Worm (Caenorhabditis elegans) whole organism, L2 larva: ENCODE results near the gene daz-1.

Experiments
- C34F6.9 ChIP-seq: fragments of 150-350 bp; optimal IDR thresholded peaks from 2 replicates; lab custom pipeline; 2014; ENCODE audit warnings: missing biosample characterization, missing genetic modification characterization
- F13H6.1 ChIP-seq: sonication (generic microtip); optimal IDR thresholded peaks from 2 replicates; lab custom pipeline; 2016; ENCODE audit warnings: missing genetic modification characterization, missing compliant biosample characterization
- R02D3.7 ChIP-seq: fragments of 150-350 bp; optimal IDR thresholded peaks from 2 replicates; lab custom pipeline; 2014; ENCODE audit warnings: missing biosample characterization, missing genetic modification characterization
- Y55F3AM.14 ChIP-seq: fragments of 200-800 bp; sonication (Bioruptor generic); optimal IDR thresholded peaks from 2 replicates; lab custom pipeline; 2018; ENCODE audit warnings: mild to moderate bottlenecking, missing genetic modification characterization, missing compliant biosample characterization
- ZK546.5 ChIP-seq: sonication (generic microtip); optimal IDR thresholded peaks from 2 replicates; lab custom pipeline; 2017; ENCODE audit warnings: missing biosample characterization, missing genetic modification characterization
- ama-1 ChIP-seq: fragments of 150-350 bp; optimal IDR thresholded peaks from 2 replicates; lab custom pipeline; 2018; ENCODE audit warnings: inconsistent platforms
- blmp-1 ChIP-seq: sonication (generic microtip); optimal IDR thresholded peaks from 2 replicates; lab custom pipeline; 2017; ENCODE audit warnings: missing genetic modification characterization, mild to moderate bottlenecking, missing compliant biosample characterization, antibody characterized with exemption, moderate library complexity; ENCODE audit not compliant: insufficient read depth
- ceh-82 ChIP-seq: fragments of 150-350 bp; optimal IDR thresholded peaks from 2 replicates; lab custom pipeline; 2014; ENCODE audit warnings: missing biosample characterization, missing genetic modification characterization
- dmd-4 ChIP-seq: sonication (generic microtip); optimal IDR thresholded peaks from 2 replicates; lab custom pipeline; 2017; ENCODE audit warnings: missing biosample characterization, missing genetic modification characterization
- egl-27 ChIP-seq: sonication (generic microtip); optimal IDR thresholded peaks from 3 replicates; lab custom pipeline; 2017; ENCODE audit warnings: missing biosample characterization, missing genetic modification reagents, missing genetic modification characterization
- elt-1 ChIP-seq: fragments of 150-350 bp; optimal IDR thresholded peaks from 2 replicates; lab custom pipeline; 2014; ENCODE audit warnings: missing biosample characterization, missing genetic modification characterization
- elt-3 ChIP-seq: sonication (generic microtip); optimal IDR thresholded peaks from 2 replicates; lab custom pipeline; 2017; ENCODE audit warnings: missing biosample characterization, missing genetic modification characterization
- fos-1 ChIP-seq: fragments of 150-350 bp; optimal IDR thresholded peaks from 2 replicates; lab custom pipeline; 2014; ENCODE audit warnings: missing biosample characterization, missing genetic modification characterization
- gmeb-1 ChIP-seq: fragments of 150-350 bp; optimal IDR thresholded peaks from 2 replicates; lab custom pipeline; 2014; ENCODE audit warnings: missing biosample characterization, missing genetic modification characterization
- lsy-2 ChIP-seq, 2 experiments: fragments of 150-350 bp in 1 of 2; sonication (generic microtip) in 1 of 2; optimal IDR thresholded peaks; 2 replicates each; lab custom pipeline; 2014 to 2017; ENCODE audit warnings: missing biosample characterization in 2 of 2, missing genetic modification characterization in 2 of 2
- mab-5 ChIP-seq: fragments of 150-350 bp; optimal IDR thresholded peaks from 2 replicates; lab custom pipeline; 2014; ENCODE audit warnings: missing biosample characterization, missing genetic modification characterization
- mbf-1 ChIP-seq: sonication (generic microtip); optimal IDR thresholded peaks from 2 replicates; lab custom pipeline; 2017; ENCODE audit warnings: missing biosample characterization, missing genetic modification characterization
- mdl-1 ChIP-seq, 2 experiments: fragments of 150-350 bp in 1 of 2; sonication (generic microtip) in 1 of 2; optimal IDR thresholded peaks; 2 replicates each; lab custom pipeline; 2017; ENCODE audit warnings: missing biosample characterization in 2 of 2, missing genetic modification characterization in 2 of 2
- nhr-10 ChIP-seq: sonication (generic microtip); optimal IDR thresholded peaks from 2 replicates; lab custom pipeline; 2017; ENCODE audit warnings: missing biosample characterization, missing genetic modification characterization
- nhr-11 ChIP-seq: fragments of 150-350 bp; optimal IDR thresholded peaks from 2 replicates; lab custom pipeline; 2014; ENCODE audit warnings: missing biosample characterization, missing genetic modification characterization
- nhr-12 ChIP-seq: fragments of 150-350 bp; optimal IDR thresholded peaks from 2 replicates; lab custom pipeline; 2014; ENCODE audit warnings: missing biosample characterization, missing genetic modification characterization
- nhr-129 ChIP-seq: fragments of 150-350 bp; optimal IDR thresholded peaks from 2 replicates; lab custom pipeline; 2014; ENCODE audit warnings: missing biosample characterization, missing genetic modification characterization
- nhr-21 ChIP-seq: fragments of 150-350 bp; optimal IDR thresholded peaks from 2 replicates; lab custom pipeline; 2014; ENCODE audit warnings: missing biosample characterization, missing genetic modification characterization
- nhr-23 ChIP-seq: fragments of 150-350 bp; optimal IDR thresholded peaks from 2 replicates; lab custom pipeline; 2014; ENCODE audit warnings: missing biosample characterization, missing genetic modification reagents, missing genetic modification characterization
- nhr-25 ChIP-seq: fragments of 150-350 bp; sonication (generic microtip); optimal IDR thresholded peaks from 3 replicates; lab custom pipeline; 2014; ENCODE audit warnings: missing biosample characterization, missing genetic modification characterization
- nhr-6 ChIP-seq: fragments of 150-350 bp; optimal IDR thresholded peaks from 2 replicates; lab custom pipeline; 2014; ENCODE audit warnings: missing biosample characterization, missing genetic modification characterization
- nhr-77 ChIP-seq: fragments of 150-350 bp; optimal IDR thresholded peaks from 2 replicates; lab custom pipeline; 2014; ENCODE audit warnings: missing biosample characterization, missing genetic modification characterization
- sem-4 ChIP-seq: fragments of 150-350 bp; optimal IDR thresholded peaks from 2 replicates; lab custom pipeline; 2014; ENCODE audit warnings: missing biosample characterization, missing genetic modification reagents, missing genetic modification characterization
- sma-3 ChIP-seq: sonication (generic microtip); optimal IDR thresholded peaks from 2 replicates; lab custom pipeline; 2016; ENCODE audit warnings: missing genetic modification reagents, missing genetic modification characterization, missing compliant biosample characterization
- sma-9 ChIP-seq, 2 experiments: fragments of 150-350 bp in 1 of 2; sonication (generic microtip) in 1 of 2; optimal IDR thresholded peaks; 2 replicates each; lab custom pipeline; 2014 to 2016; ENCODE audit warnings: missing genetic modification characterization in 2 of 2, mild to moderate bottlenecking in 1 of 2, missing biosample characterization in 1 of 2, missing compliant biosample characterization in 1 of 2, missing genetic modification reagents in 1 of 2, moderate library complexity in 1 of 2
- snpc-4 ChIP-seq: fragments of 150-350 bp; optimal IDR thresholded peaks from 2 replicates; lab custom pipeline; 2014; ENCODE audit warnings: missing biosample characterization, missing genetic modification characterization
- unc-39 ChIP-seq: fragments of 150-350 bp; optimal IDR thresholded peaks from 2 replicates; lab custom pipeline; 2014; ENCODE audit warnings: missing biosample characterization, missing genetic modification characterization
- unc-55 ChIP-seq: fragments of 150-350 bp; sonication (generic microtip); optimal IDR thresholded peaks from 3 replicates; lab custom pipeline; 2014; ENCODE audit warnings: missing biosample characterization, missing genetic modification reagents, missing genetic modification characterization
- unc-62 ChIP-seq: fragments of 150-350 bp; optimal IDR thresholded peaks from 2 replicates; lab custom pipeline; 2014; ENCODE audit warnings: missing biosample characterization, missing genetic modification reagents, missing genetic modification characterization
- zag-1 ChIP-seq: fragments of 150-350 bp; optimal IDR thresholded peaks from 2 replicates; lab custom pipeline; 2014; ENCODE audit warnings: missing biosample characterization, missing genetic modification characterization

daz-1 gene

ce11 chrII:5437586-5437985 is 18.5 kb upstream of the daz-1 start, which contains the start of gene F07F6.1:
Gene F07F6.1 (plus strand): TSS chrII:5437886.
- TF ChIP-seq sem-4 (tag; lab: Kevin White, UChicago), result no peak
- TF ChIP-seq mdl-1 (tag; optimal IDR thresholded peaks at IDR 0.05; lab: Kevin White, UChicago), result no peak
- no peak for TF ChIP-seq nhr-10 (tag; lab: Kevin White, UChicago)
- TF ChIP-seq nhr-25, result no peak
- TF ChIP-seq nhr-11 (tag; lab: Kevin White, UChicago), result no peak
- TF ChIP-seq sma-3 (GFP tag; lab: Kevin White, UChicago), result no peak
- TF ChIP-seq mab-5, result no peak
- no peak for TF ChIP-seq unc-55 (GFP tag; lab: Kevin White, UChicago)
- TF ChIP-seq nhr-21 (tag; lab: Kevin White, UChicago), result no peak
- TF ChIP-seq fos-1, result no peak
- TF ChIP-seq lsy-2 (tag; optimal IDR thresholded peaks at IDR 0.05; lab: Kevin White, UChicago), result no peak
- TF ChIP-seq blmp-1 (tag; lab: Kevin White, UChicago), result no peak
- TF ChIP-seq nhr-6 (tag; lab: Kevin White, UChicago), result no peak
- TF ChIP-seq snpc-4 (tag; lab: Kevin White, UChicago), result no peak

DNA sequence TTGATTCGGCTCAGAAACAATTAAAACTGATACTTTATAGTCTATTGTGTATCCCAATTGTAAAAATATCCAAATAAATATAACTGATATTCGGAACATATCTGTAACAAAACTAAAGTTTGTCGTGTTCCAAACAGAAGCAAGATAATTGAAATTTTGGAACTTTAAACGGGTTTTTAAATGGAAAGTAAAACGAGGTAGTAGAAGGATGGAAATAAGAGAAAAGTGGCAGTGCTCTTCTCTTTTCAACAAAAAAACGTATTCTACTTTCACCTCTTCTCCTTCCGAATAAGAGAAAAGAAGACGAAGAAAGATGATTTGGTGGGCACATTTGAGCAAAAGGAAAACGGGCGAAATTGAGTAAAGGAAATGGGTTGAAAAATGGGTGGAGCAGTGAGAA is 9.6 kb upstream of the daz-1 start, which contains the start of gene nmr-1:
TSS of gene nmr-1 (minus strand) at position 101 of the 400 bp plus-strand sequence.
- TF ChIP-seq gmeb-1 (tag; lab: Kevin White, UChicago), result no peak
- no peak for TF ChIP-seq mdl-1 (tag; optimal IDR thresholded peaks at IDR 0.05; lab: Kevin White, UChicago)
- TF ChIP-seq R02D3.7 (tag; lab: Kevin White, UChicago), result no peak
- no peak for TF ChIP-seq sma-9 (GFP tag; optimal IDR thresholded peaks at IDR 0.05; lab: Kevin White, UChicago)
- TF ChIP-seq sma-9 (tag; optimal IDR thresholded peaks at IDR 0.05; lab: Kevin White, UChicago), result no peak
- no peak for TF ChIP-seq dmd-4
- TF ChIP-seq ama-1, result no peak
- TF ChIP-seq unc-62 (GFP tag; lab: Kevin White, UChicago), result no peak
- TF ChIP-seq snpc-4 (tag; lab: Kevin White, UChicago), result no peak
- TF ChIP-seq nhr-25, result no peak
- TF ChIP-seq zag-1, result no peak
- TF ChIP-seq egl-27 (tag; lab: Kevin White, UChicago), result no peak
- TF ChIP-seq nhr-77 (tag; lab: Kevin White, UChicago), result no peak
- no peak for TF ChIP-seq elt-1 (tag; lab: Kevin White, UChicago)
- no peak for TF ChIP-seq sma-3 (GFP tag; lab: Kevin White, UChicago)
- no peak for TF ChIP-seq F13H6.1 (tag; lab: Kevin White, UChicago)
- TF ChIP-seq Y55F3AM.14, result no peak
- no peak for TF ChIP-seq nhr-12 (tag; lab: Kevin White, UChicago)
- no peak for TF ChIP-seq elt-3
- no peak for TF ChIP-seq nhr-129 (tag; lab: Kevin White, UChicago)

DNA sequence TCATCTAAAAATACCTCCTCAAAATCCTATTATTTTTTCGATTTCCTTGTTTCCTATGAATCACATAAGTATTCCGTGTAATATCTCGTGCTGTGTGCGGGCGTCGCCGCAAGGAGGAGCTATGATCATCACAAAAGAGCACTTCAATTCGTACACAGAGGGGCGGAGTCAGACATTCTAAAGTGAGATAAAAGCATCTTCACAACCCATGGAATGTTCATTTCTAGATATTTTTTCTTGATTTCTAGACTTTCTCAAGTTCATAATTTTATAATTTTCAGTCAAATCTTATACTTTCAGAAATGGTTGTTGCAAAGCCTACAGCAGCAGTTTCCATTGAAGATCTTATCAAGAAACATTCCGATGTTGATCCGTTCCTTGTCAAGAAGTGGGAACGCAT is 8.7 kb upstream of the daz-1 start, which contains the start of gene cex-1:
TSS of gene cex-1 (plus strand) at position 301 of the 400 bp plus-strand sequence.
- no peak for TF ChIP-seq mab-5
- TF ChIP-seq sma-3 (GFP tag; lab: Kevin White, UChicago), result no peak
- TF ChIP-seq mbf-1 (tag; lab: Kevin White, UChicago), result no peak
- no peak for TF ChIP-seq Y55F3AM.14
- TF ChIP-seq lsy-2 (tag; optimal IDR thresholded peaks at IDR 0.05; lab: Kevin White, UChicago), result no peak
- no peak for TF ChIP-seq ZK546.5 (tag; lab: Kevin White, UChicago)
- no peak for TF ChIP-seq nhr-23 (tag; lab: Kevin White, UChicago)
- TF ChIP-seq unc-62 (GFP tag; lab: Kevin White, UChicago), result no peak
- TF ChIP-seq nhr-77 (tag; lab: Kevin White, UChicago), result no peak
- TF ChIP-seq C34F6.9, result no peak
- no peak for TF ChIP-seq unc-39 (tag; lab: Kevin White, UChicago)
- TF ChIP-seq fos-1, result no peak
- TF ChIP-seq ceh-82 (tag; lab: Kevin White, UChicago), result no peak

ce11 chrII:5449219-5449618 is 6.9 kb upstream of the daz-1 start:
- TF ChIP-seq dmd-4 (no peak), sma-9 (GFP tag; optimal IDR thresholded peaks at IDR 0.05; lab: Kevin White, UChicago) (peak; percentile 60), sma-9 (tag; optimal IDR thresholded peaks at IDR 0.05; lab: Kevin White, UChicago) (no peak), F13H6.1 (tag; lab: Kevin White, UChicago) (peak; percentile 52)
